Worm (Caenorhabditis elegans): ENCODE results near the gene W02D7.11.

Gene W02D7.11

DNA sequence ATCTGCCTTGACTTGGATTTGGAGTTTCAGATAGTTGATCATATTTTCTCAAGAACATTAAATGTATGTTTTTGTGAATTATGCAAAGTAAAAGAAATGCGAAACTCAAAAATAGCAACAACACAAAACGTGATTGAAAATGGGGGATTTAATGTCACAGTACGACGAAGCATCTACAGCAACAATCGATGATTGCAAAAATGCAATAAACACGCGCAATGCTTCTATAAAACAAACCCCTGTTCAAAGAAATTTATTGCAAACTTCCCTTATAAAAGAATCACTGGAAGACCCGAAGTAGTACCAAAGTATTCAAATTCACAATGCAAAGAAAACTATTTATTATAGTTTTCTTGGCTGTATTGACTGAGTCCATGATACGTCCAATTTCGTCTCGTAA lies 13.8 kb upstream of the W02D7.11 start, which contains the start of gene clec-219:
TSS of gene clec-219 (plus strand) at position 301 of the 400 bp plus-strand sequence.
- no peak for TF ChIP-seq T07F8.4 (tag; optimal IDR thresholded peaks at IDR 0.05)
- no peak for TF ChIP-seq nhr-120 (GFP tag; IDR thresholded peaks at IDR 0.05)

DNA sequence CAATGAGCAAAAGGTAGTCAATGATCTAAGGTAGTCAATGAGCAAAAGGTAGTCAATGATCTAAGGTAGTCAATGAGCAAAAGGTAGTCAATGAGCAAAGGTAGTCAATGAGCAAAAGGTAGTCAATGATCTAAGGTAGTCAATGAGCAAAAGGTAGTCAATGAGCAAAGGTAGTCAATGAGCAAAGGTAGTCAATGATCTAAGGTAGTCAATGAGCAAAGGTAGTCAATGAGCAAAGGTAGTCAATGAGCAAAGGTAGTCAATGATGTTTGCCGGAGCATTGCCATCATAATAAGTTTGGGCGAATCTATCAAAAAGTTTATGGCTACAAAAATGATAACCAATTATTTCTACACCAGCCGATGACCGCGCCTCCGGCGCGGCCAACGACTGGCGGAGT lies 10.5 kb upstream of the W02D7.11 start:
- TF ChIP-seq let-526 (GFP tag; IDR thresholded peaks at IDR 0.05): peak; percentile 66; the same call in 1 of the 2 replicates
- TF ChIP-seq F33H1.4 (GFP tag; IDR thresholded peaks at IDR 0.05): peak; percentile 19; the same call in 1 of the 2 replicates
- peak; percentile 56; the same call in 1 of the 2 replicates for TF ChIP-seq hmg-20 (GFP tag; IDR thresholded peaks at IDR 0.05)
- TF ChIP-seq lag-1 (GFP tag; IDR thresholded peaks at IDR 0.05): 0 out of 2 replicates have a peak, but pooled peaks have one; percentile 77
- 0 out of 2 replicates have a peak, but pooled peaks have one; percentile 31 for TF ChIP-seq F37B4.10 (GFP tag; IDR thresholded peaks at IDR 0.05)
- TF ChIP-seq madf-3 (GFP tag; IDR thresholded peaks at IDR 0.05): peak; percentile 68; the same call in 1 of the 2 replicates
- TF ChIP-seq B0019.2 (GFP tag; conservative IDR thresholded peaks at IDR 0.05): 0 out of 2 replicates have a peak, but pooled peaks have one; percentile 9
- TF ChIP-seq pbrm-1 (GFP tag; IDR thresholded peaks at IDR 0.05): peak; percentile 34; the same call in 1 of the 2 replicates
- peak; percentile 58; the same call in 1 of the 2 replicates for TF ChIP-seq lin-26 (GFP tag; IDR thresholded peaks at IDR 0.05)
- 0 out of 2 replicates have a peak, but pooled peaks have one; percentile 22 for TF ChIP-seq ceh-40 (GFP tag; IDR thresholded peaks at IDR 0.05)
- TF ChIP-seq Y56A3A.18 (GFP tag; IDR thresholded peaks at IDR 0.05): 0 out of 2 replicates have a peak, but pooled peaks have one; percentile 34
- peak; percentile 72; the same call in 1 of the 2 replicates for TF ChIP-seq bed-1 (GFP tag; IDR thresholded peaks at IDR 0.05)
- TF ChIP-seq ztf-25 (GFP tag; IDR thresholded peaks at IDR 0.05): peak; percentile 66; the same call in 1 of the 2 replicates
- 0 out of 2 replicates have a peak, but pooled peaks have one; percentile 56 for TF ChIP-seq ztf-6 (GFP tag; IDR thresholded peaks at IDR 0.05)
- TF ChIP-seq aptf-2 (GFP tag; conservative IDR thresholded peaks at IDR 0.05): 0 out of 2 replicates have a peak, but pooled peaks have one; percentile 13
- TF ChIP-seq attf-6 (GFP tag; IDR thresholded peaks at IDR 0.05): 0 out of 2 replicates have a peak, but pooled peaks have one; percentile 9
- TF ChIP-seq ceh-58 (GFP tag; IDR thresholded peaks at IDR 0.05): 0 out of 2 replicates have a peak, but pooled peaks have one; percentile 58

DNA sequence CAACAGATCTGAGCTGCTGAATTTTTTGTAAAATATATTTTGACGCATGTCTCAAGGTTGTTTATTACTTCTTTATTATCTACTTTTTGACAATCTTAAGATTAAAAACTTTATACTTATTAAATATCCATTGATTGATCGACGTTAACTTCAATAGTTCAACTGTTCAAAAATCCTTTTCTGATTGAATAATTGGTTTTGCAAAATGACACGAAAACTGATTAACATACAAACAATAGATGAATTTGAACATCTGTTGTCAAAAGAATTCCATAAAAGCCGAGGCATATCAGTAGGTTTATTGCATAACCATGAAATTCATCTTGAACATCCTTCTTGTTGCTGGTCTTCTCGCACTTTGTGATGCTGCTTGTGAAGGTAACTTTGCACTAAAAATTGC lies 6.9 kb upstream of the W02D7.11 start, which contains the start of gene W02D7.12:
TSS of gene W02D7.12 (plus strand) at position 301 of the 400 bp plus-strand sequence.
- no peak for TF ChIP-seq madf-10 (tag; optimal IDR thresholded peaks at IDR 0.05)
- no peak for TF ChIP-seq Y53F4B.3 (GFP tag; IDR thresholded peaks at IDR 0.05)
- no peak for TF ChIP-seq lin-26 (GFP tag; IDR thresholded peaks at IDR 0.05)
- no peak for TF ChIP-seq repo-1 (tag; optimal IDR thresholded peaks at IDR 0.05)
- TF ChIP-seq rcor-1 (GFP tag; IDR thresholded peaks at IDR 0.05): no peak
- no peak for TF ChIP-seq tbx-9 (tag; optimal IDR thresholded peaks at IDR 0.05; ENCODE audit: borderline replicate concordance)
- TF ChIP-seq fkh-3 (tag; optimal IDR thresholded peaks at IDR 0.05): no peak

DNA sequence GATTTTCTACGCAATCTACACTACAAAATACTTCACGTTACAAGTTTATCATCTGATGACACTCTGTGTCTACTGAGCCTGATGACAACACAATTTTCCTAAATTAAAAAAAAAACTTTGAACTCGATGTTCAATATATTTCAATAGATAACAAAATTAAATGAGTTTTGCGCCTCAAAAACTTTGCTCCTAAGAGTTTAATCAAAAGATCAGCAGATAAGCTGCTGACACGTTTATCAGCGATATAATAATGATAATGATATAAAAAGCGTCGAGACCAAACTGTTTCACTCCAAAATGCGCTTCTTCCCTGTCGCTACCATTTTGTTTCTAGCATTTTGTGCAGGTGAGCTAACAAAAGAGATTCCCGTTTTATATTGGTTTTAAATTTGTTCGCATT lies 3.4 kb upstream of the W02D7.11 start, which contains the start of gene clec-218:
TSS of gene clec-218 (plus strand) at position 262 of the 400 bp plus-strand sequence.
- TF ChIP-seq ceh-27 (GFP tag; optimal IDR thresholded peaks at IDR 0.05) (no peak), nhr-80 (tag; optimal IDR thresholded peaks at IDR 0.05) (peak; percentile 48)

DNA sequence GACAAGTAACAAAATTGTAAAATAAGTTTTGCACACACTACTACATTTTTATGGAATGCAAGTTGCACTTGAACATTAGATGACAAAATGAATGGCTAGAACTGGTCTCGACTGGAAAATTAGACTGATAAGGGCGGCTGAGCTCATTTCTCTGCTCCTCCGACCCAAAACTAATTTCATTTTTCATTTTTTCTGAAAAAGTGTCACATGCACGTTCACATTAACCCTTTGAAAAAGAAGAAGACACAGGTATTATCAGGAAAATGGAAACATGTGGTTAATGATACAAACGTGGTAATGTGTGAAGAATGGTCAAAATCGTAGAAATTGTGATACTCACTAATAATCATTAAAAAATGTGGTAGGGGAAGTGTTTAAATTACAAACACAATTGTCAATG lies 2.7 kb upstream of the W02D7.11 start:
- TF ChIP-seq B0336.3 (GFP tag; IDR thresholded peaks at IDR 0.05) (no peak), ztf-3 (GFP tag; optimal IDR thresholded peaks at IDR 0.05) (no peak), bed-2 (GFP tag; IDR thresholded peaks at IDR 0.05) (no peak), lir-1 (GFP tag; conservative IDR thresholded peaks at IDR 0.05) (no peak), nhr-80 (tag; optimal IDR thresholded peaks at IDR 0.05) (peak; percentile 82)
